Worm (Caenorhabditis elegans): ENCODE results near the gene fcho-1.

DNA sequence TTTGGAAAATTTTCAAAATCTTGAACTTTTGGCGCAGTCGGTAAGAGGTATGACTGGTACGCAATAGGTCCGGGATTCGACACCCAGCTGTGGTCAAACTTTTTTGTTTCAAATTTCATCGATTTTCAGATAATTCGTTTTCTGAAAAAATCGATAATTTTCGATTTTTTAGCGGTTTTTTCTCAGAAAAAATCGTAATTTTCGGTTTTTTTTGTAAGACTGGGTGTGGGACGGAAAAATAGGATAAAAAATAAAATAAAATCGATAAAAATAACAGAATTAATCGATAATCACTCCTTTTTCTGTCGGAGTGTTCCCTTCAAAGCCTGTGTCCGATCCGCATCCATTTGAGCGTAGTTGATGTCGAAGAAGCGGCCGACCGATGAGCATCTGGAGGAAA, 58.4 kb downstream of the fcho-1 start:
- TF ChIP-seq snpc-4 (tag; optimal IDR thresholded peaks at IDR 0.05) (no peak), lsy-2 (tag; optimal IDR thresholded peaks at IDR 0.05) (no peak), unc-120 (tag; optimal IDR thresholded peaks at IDR 0.05; ENCODE audit: poor library complexity, severe bottlenecking) (no peak)
